Fruit fly (Drosophila melanogaster) whole organism, pupa: Measurements from ENCODE around the gene CG43925.

Experiments used
- CG10348 ChIP-seq: fragments of 200-800 bp; sonication (Bioruptor generic); IDR thresholded peaks from 2 replicates; pipeline ENCODE4 v1.3.6; 2022; ENCODE audit warnings: missing biosample characterization, missing genetic modification characterization
- CG12605 ChIP-seq: fragments of 200-800 bp; sonication (Bioruptor generic); IDR thresholded peaks from 2 replicates; pipeline ENCODE4 v1.3.6; 2022; ENCODE audit warnings: missing biosample characterization, missing genetic modification characterization
- CG13204 ChIP-seq: fragments of 200-800 bp; sonication (Bioruptor generic); optimal IDR thresholded peaks from 2 replicates; lab custom pipeline; 2018; ENCODE audit warnings: missing biosample characterization, mild to moderate bottlenecking, missing genetic modification characterization, moderate library complexity
- CG14655 ChIP-seq: fragments of 200-800 bp; sonication (Bioruptor generic); optimal IDR thresholded peaks from 3 replicates; lab custom pipeline; 2017; ENCODE audit warnings: mild to moderate bottlenecking, missing biosample characterization, missing genetic modification reagents, missing genetic modification characterization
- CG15710 ChIP-seq: fragments of 200-800 bp; sonication (Bioruptor generic); optimal IDR thresholded peaks from 2 replicates; lab custom pipeline; 2018; ENCODE audit warnings: missing biosample characterization, mild to moderate bottlenecking, missing genetic modification characterization, moderate library complexity
- CG17806 ChIP-seq: fragments of 200-800 bp; sonication (Bioruptor generic); optimal IDR thresholded peaks from 2 replicates; lab custom pipeline; 2018; ENCODE audit warnings: missing biosample characterization, mild to moderate bottlenecking, missing genetic modification characterization, moderate library complexity
- CG32121 ChIP-seq: fragments of 200-800 bp; sonication (Bioruptor generic); IDR thresholded peaks from 2 replicates; pipeline ENCODE4 v1.3.6; 2022; ENCODE audit warnings: missing biosample characterization, missing genetic modification characterization
- CG34367 ChIP-seq: fragments of 200-800 bp; sonication (Bioruptor generic); optimal IDR thresholded peaks from 2 replicates; lab custom pipeline; 2018; ENCODE audit warnings: missing biosample characterization, mild to moderate bottlenecking, missing genetic modification characterization
- CG4496 ChIP-seq: fragments of 200-800 bp; sonication (Bioruptor generic); IDR thresholded peaks from 3 replicates; pipeline ENCODE4 v1.3.6; 2022; ENCODE audit warnings: missing biosample characterization, missing genetic modification characterization
- CG8159 ChIP-seq: fragments of 200-800 bp; sonication (Bioruptor generic); optimal IDR thresholded peaks from 3 replicates; lab custom pipeline; 2018; ENCODE audit warnings: missing biosample characterization, mild to moderate bottlenecking, missing genetic modification characterization, moderate library complexity
- CG8301 ChIP-seq: fragments of 200-800 bp; sonication (Bioruptor generic); optimal IDR thresholded peaks from 2 replicates; lab custom pipeline; 2018; ENCODE audit warnings: missing biosample characterization, mild to moderate bottlenecking, missing genetic modification characterization
- CG9948 ChIP-seq: fragments of 200-800 bp; sonication (Bioruptor generic); optimal IDR thresholded peaks from 2 replicates; lab custom pipeline; 2018; ENCODE audit warnings: missing biosample characterization, mild to moderate bottlenecking, missing genetic modification characterization, moderate library complexity
- D1 ChIP-seq: fragments of 200-800 bp; sonication (Bioruptor generic); optimal IDR thresholded peaks from 2 replicates; lab custom pipeline; 2018; ENCODE audit warnings: missing biosample characterization, mild to moderate bottlenecking, missing genetic modification characterization, moderate library complexity
- EcR ChIP-seq: fragments of 200-800 bp; sonication (Bioruptor generic); optimal IDR thresholded peaks from 3 replicates; lab custom pipeline; 2019; ENCODE audit warnings: missing biosample characterization, missing genetic modification characterization, mild to moderate bottlenecking, moderate library complexity, missing genetic modification reagents
- Ets98B ChIP-seq: fragments of 200-800 bp; sonication (Bioruptor generic); IDR thresholded peaks from 2 replicates; pipeline ENCODE4 v1.3.6; 2022; ENCODE audit warnings: missing biosample characterization, missing genetic modification characterization
- Pif1A ChIP-seq: fragments of 200-800 bp; sonication (Bioruptor generic); optimal IDR thresholded peaks from 3 replicates; lab custom pipeline; 2016; ENCODE audit warnings: missing biosample characterization, missing genetic modification characterization
- Pif1B ChIP-seq: fragments of 200-800 bp; sonication (Bioruptor generic); optimal IDR thresholded peaks from 3 replicates; lab custom pipeline; 2016; ENCODE audit warnings: missing biosample characterization, missing genetic modification characterization
- Snoo ChIP-seq: fragments of 200-800 bp; sonication (Bioruptor generic); optimal IDR thresholded peaks from 3 replicates; lab custom pipeline; 2017; ENCODE audit warnings: missing biosample characterization, mild to moderate bottlenecking, missing genetic modification characterization, inconsistent platforms
- fd96Ca ChIP-seq: fragments of 200-800 bp; sonication (Bioruptor generic); IDR thresholded peaks from 3 replicates; pipeline ENCODE4 v1.3.6; 2022; ENCODE audit warnings: missing biosample characterization, missing genetic modification characterization
- gl ChIP-seq: fragments of 200-800 bp; sonication (Bioruptor generic); optimal IDR thresholded peaks from 2 replicates; lab custom pipeline; 2018; ENCODE audit warnings: missing biosample characterization, mild to moderate bottlenecking, missing genetic modification characterization
- rn ChIP-seq: fragments of 200-800 bp; sonication (Bioruptor generic); IDR thresholded peaks from 2 replicates; pipeline ENCODE4 v1.3.6; 2022; ENCODE audit warnings: missing biosample characterization, missing genetic modification characterization

Gene CG43925

dm6 chr2L:13176123-13176522, at the start of gene CG43925:
CG43925 (plus strand) TSS chr2L:13176423.
- TF ChIP-seq Ets98B: no peak
- TF ChIP-seq CG10348: no peak
- no peak for TF ChIP-seq CG15710 (tag; lab: Kevin White, UChicago)
- TF ChIP-seq Pif1B (GFP tag; lab: Kevin White, UChicago): no peak
- no peak for TF ChIP-seq CG17806 (tag; lab: Kevin White, UChicago)
- no peak for TF ChIP-seq fd96Ca
- no peak for TF ChIP-seq CG34367 (tag; lab: Kevin White, UChicago)
- TF ChIP-seq CG4496 (GFP tag; lab: Robert Waterston, UW): no peak
- no peak for TF ChIP-seq CG32121 (GFP tag; lab: Robert Waterston, UW)
- TF ChIP-seq CG12605 (GFP tag; lab: Robert Waterston, UW): no peak
- no peak for TF ChIP-seq rn (GFP tag; lab: Robert Waterston, UW)

dm6 chr2L:13130291-13130690, 45.9 kb upstream of the CG43925 start, which contains the start of gene CG5122:
CG5122 (plus strand) TSS chr2L:13130591.
- no peak for TF ChIP-seq EcR (GFP tag; lab: Kevin White, UChicago)
- TF ChIP-seq Snoo: no peak
- no peak for TF ChIP-seq CG13204 (GFP tag; lab: Kevin White, UChicago)
- TF ChIP-seq D1: no peak
- TF ChIP-seq Pif1A (GFP tag; lab: Kevin White, UChicago): no peak
- no peak for TF ChIP-seq CG8159
- no peak for TF ChIP-seq CG34367 (tag; lab: Kevin White, UChicago)
- no peak for TF ChIP-seq CG12605 (GFP tag; lab: Robert Waterston, UW)

- TF ChIP-seq fd96Ca (no peak), D1 (no peak), Snoo (no peak), rn (GFP tag; lab: Robert Waterston, UW) (no peak), Pif1A (GFP tag; lab: Kevin White, UChicago) (no peak), Pif1B (GFP tag; lab: Kevin White, UChicago) (no peak), CG4496 (GFP tag; lab: Robert Waterston, UW) (no peak), CG15710 (tag; lab: Kevin White, UChicago) (no peak), CG10348 (no peak), Ets98B (no peak), gl (no peak), CG12605 (GFP tag; lab: Robert Waterston, UW) (no peak), EcR (GFP tag; lab: Kevin White, UChicago) (no peak), CG32121 (GFP tag; lab: Robert Waterston, UW) (no peak), CG8301 (tag; lab: Kevin White, UChicago) (no peak), CG17806 (tag; lab: Kevin White, UChicago) (no peak), CG13204 (GFP tag; lab: Kevin White, UChicago) (no peak)
These were observed 40.3 kb upstream of the CG43925 start for dm6 chr2L:13135929-13136328.

dm6 chr2L:13140891-13141290, 35.3 kb upstream of the CG43925 start:
- TF ChIP-seq CG8301 (tag; lab: Kevin White, UChicago) (no peak), rn (GFP tag; lab: Robert Waterston, UW) (no peak), Snoo (no peak), CG34367 (tag; lab: Kevin White, UChicago) (no peak), CG17806 (tag; lab: Kevin White, UChicago) (no peak), CG10348 (no peak), CG12605 (GFP tag; lab: Robert Waterston, UW) (no peak), CG14655 (GFP tag; lab: Kevin White, UChicago) (no peak), CG8159 (no peak), Pif1B (GFP tag; lab: Kevin White, UChicago) (no peak), EcR (GFP tag; lab: Kevin White, UChicago) (no peak), fd96Ca (no peak), D1 (no peak), CG4496 (GFP tag; lab: Robert Waterston, UW) (no peak), Ets98B (no peak), CG13204 (GFP tag; lab: Kevin White, UChicago) (no peak), CG32121 (GFP tag; lab: Robert Waterston, UW) (no peak), gl (no peak), CG15710 (tag; lab: Kevin White, UChicago) (no peak), CG9948 (tag; lab: Kevin White, UChicago) (no peak)

- no peak for TF ChIP-seq rn (GFP tag; lab: Robert Waterston, UW)
- no peak for TF ChIP-seq CG12605 (GFP tag; lab: Robert Waterston, UW)
- no peak for TF ChIP-seq Pif1A (GFP tag; lab: Kevin White, UChicago)
- TF ChIP-seq CG32121 (GFP tag; lab: Robert Waterston, UW): no peak
- no peak for TF ChIP-seq CG9948 (tag; lab: Kevin White, UChicago)
- no peak for TF ChIP-seq CG14655 (GFP tag; lab: Kevin White, UChicago)
- no peak for TF ChIP-seq CG4496 (GFP tag; lab: Robert Waterston, UW)
- TF ChIP-seq CG34367 (tag; lab: Kevin White, UChicago): no peak
- TF ChIP-seq Pif1B (GFP tag; lab: Kevin White, UChicago): no peak
- no peak for TF ChIP-seq EcR (GFP tag; lab: Kevin White, UChicago)
- TF ChIP-seq, all 21 proteins: peak for 0
These were observed 33.4 kb upstream of the CG43925 start, which contains the start of gene CG9928 for dm6 chr2L:13142803-13143202. CG9928 (minus strand) TSS chr2L:13142903.

- no peak for TF ChIP-seq CG34367 (tag; lab: Kevin White, UChicago)
- TF ChIP-seq CG12605 (GFP tag; lab: Robert Waterston, UW): no peak
- no peak for TF ChIP-seq CG13204 (GFP tag; lab: Kevin White, UChicago)
- no peak for TF ChIP-seq CG17806 (tag; lab: Kevin White, UChicago)
- TF ChIP-seq CG4496 (GFP tag; lab: Robert Waterston, UW): no peak
- no peak for TF ChIP-seq CG32121 (GFP tag; lab: Robert Waterston, UW)
These were observed 32.7 kb upstream of the CG43925 start, which contains the start of gene CG16978 for dm6 chr2L:13143522-13143921. CG16978 (minus strand) TSS chr2L:13143622.
